Fruit fly (Drosophila melanogaster): ENCODE measurements around the gene mri.

Gene mri

dm6 chr3L:217480-218118, 17.6 kb downstream of the mri start, which contains the start of gene CG13877:
Gene CG13877, plus strand, starts transcription at chr3L:218068.
- TF ChIP-seq CG6163 (GFP tag; IDR thresholded peaks at IDR 0.05) (no peak), svp (GFP tag) (peak; percentile 92)

dm6 chr3L:223019-223902, 23.3 kb downstream of the mri start, which contains the start of the genes pyx and CG33229:
Gene pyx, minus strand, starts transcription at chr3L:223069.
Gene CG33229, plus strand, starts transcription at chr3L:223852.
- TF ChIP-seq Smox (GFP tag; optimal IDR thresholded peaks at IDR 0.05) (peak; percentile 78), CG1621 (tag; optimal IDR thresholded peaks at IDR 0.05) (peak; percentile 42), CG6792 (GFP tag; optimal IDR thresholded peaks at IDR 0.05) (peak; percentile 74), CG3919 (GFP tag; optimal IDR thresholded peaks at IDR 0.05) (peak; percentile 78), acj6 (GFP tag; optimal IDR thresholded peaks at IDR 0.05) (peak; percentile 88), CG11762 (GFP tag; optimal IDR thresholded peaks at IDR 0.05; ENCODE audit: insufficient read depth) (peak; percentile 40), Sox15 (GFP tag; optimal IDR thresholded peaks at IDR 0.05) (peak; percentile 83), net (GFP tag; optimal IDR thresholded peaks at IDR 0.05) (peak; percentile 77), salr (GFP tag; optimal IDR thresholded peaks at IDR 0.05) (peak; percentile 72), CG6854 (GFP tag; optimal IDR thresholded peaks at IDR 0.05) (no peak), CG6276 (GFP tag; optimal IDR thresholded peaks at IDR 0.05) (peak; percentile 74), CG11294 (GFP tag; IDR thresholded peaks at IDR 0.05) (peak; percentile 65; the same call in 1 of the 2 replicates), fkh (GFP tag; optimal IDR thresholded peaks at IDR 0.05) (no peak), vri (GFP tag; optimal IDR thresholded peaks at IDR 0.05) (no peak), eg (GFP tag; IDR thresholded peaks at IDR 0.05) (peak; percentile 86), CG15336 (GFP tag; IDR thresholded peaks at IDR 0.05) (peak; percentile 62), CG8319 (GFP tag; optimal IDR thresholded peaks at IDR 0.05) (peak; percentile 57), esn (GFP tag; optimal IDR thresholded peaks at IDR 0.05) (peak; percentile 88), CG31627 (GFP tag; optimal IDR thresholded peaks at IDR 0.05) (peak; percentile 92), CG32006 (GFP tag; optimal IDR thresholded peaks at IDR 0.05) (peak; percentile 94), topi (GFP tag; optimal IDR thresholded peaks at IDR 0.05) (peak; percentile 85), CG10631 (GFP tag; optimal IDR thresholded peaks at IDR 0.05) (peak; percentile 86), CG9139 (GFP tag; optimal IDR thresholded peaks at IDR 0.05) (no peak), Eip93F (GFP tag; optimal IDR thresholded peaks at IDR 0.05) (peak; percentile 79), CG7368 (GFP tag; optimal IDR thresholded peaks at IDR 0.05) (no peak), Lpt (GFP tag; optimal IDR thresholded peaks at IDR 0.05) (peak; percentile 65), OdsH (GFP tag; optimal IDR thresholded peaks at IDR 0.05) (peak; percentile 87), lz (GFP tag; optimal IDR thresholded peaks at IDR 0.05) (peak; percentile 88), Met (GFP tag; optimal IDR thresholded peaks at IDR 0.05) (peak; percentile 82), fd85E (GFP tag; optimal IDR thresholded peaks at IDR 0.05) (no peak), CG6808 (GFP tag; optimal IDR thresholded peaks at IDR 0.05) (peak; percentile 71), CG4318 (GFP tag; optimal IDR thresholded peaks at IDR 0.05) (no peak), CG8119 (GFP tag; IDR thresholded peaks at IDR 0.05) (peak; percentile 74), pdm3 (GFP tag; optimal IDR thresholded peaks at IDR 0.05) (peak; percentile 86), Eip78C (GFP tag) (peak; percentile 91), CG8632 (GFP tag; optimal IDR thresholded peaks at IDR 0.05) (peak; percentile 67), svp (GFP tag) (peak; percentile 93), Ets96B (tag; optimal IDR thresholded peaks at IDR 0.05) (peak; percentile 70), spab (GFP tag; optimal IDR thresholded peaks at IDR 0.05) (peak; percentile 56), CG10669 (GFP tag; optimal IDR thresholded peaks at IDR 0.05) (peak; percentile 72), dsx (GFP tag; optimal IDR thresholded peaks at IDR 0.05; ENCODE audit: poor library complexity, severe bottlenecking) (peak; percentile 67), CG3032 (tag; optimal IDR thresholded peaks at IDR 0.05) (peak; percentile 81), CG6163 (GFP tag; IDR thresholded peaks at IDR 0.05) (peak; percentile 81), Sox14 (GFP tag; optimal IDR thresholded peaks at IDR 0.05) (peak; percentile 79), ss (GFP tag; optimal IDR thresholded peaks at IDR 0.05) (peak; percentile 12 to 44), dac (GFP tag; optimal IDR thresholded peaks at IDR 0.05) (peak; percentile 80)

Data from whole organism, prepupa.